Worm (Caenorhabditis elegans) whole organism, late embryonic: Measurements from ENCODE around the gene rpl-16.
A peak's percentile ranks its signal among the peaks of the same experiment; 100 is the strongest.

ENCODE experiments used
- C08G9.2 ChIP-seq: sonication (generic microtip); optimal IDR thresholded peaks from 2 replicates; lab custom pipeline; 2016; ENCODE audit warnings: mild to moderate bottlenecking, missing genetic modification characterization, moderate library complexity, missing compliant biosample characterization
- C38D4.7 ChIP-seq: fragments of 200-800 bp; sonication (Bioruptor generic); optimal IDR thresholded peaks from 2 replicates; lab custom pipeline; 2018; ENCODE audit warnings: mild to moderate bottlenecking, missing genetic modification characterization, moderate library complexity, missing compliant biosample characterization
- K02D7.2 ChIP-seq: sonication (generic microtip); optimal IDR thresholded peaks from 2 replicates; lab custom pipeline; 2017; ENCODE audit warnings: mild to moderate bottlenecking, missing genetic modification characterization, missing compliant biosample characterization
- ahr-1 ChIP-seq: sonication (generic microtip); optimal IDR thresholded peaks from 2 replicates; lab custom pipeline; 2016; ENCODE audit warnings: missing genetic modification characterization, missing compliant biosample characterization
- ceh-2 ChIP-seq: sonication (generic microtip); optimal IDR thresholded peaks from 2 replicates; lab custom pipeline; 2016; ENCODE audit warnings: missing genotype, missing genetic modification characterization, missing compliant biosample characterization
- ceh-22 ChIP-seq: sonication (generic microtip); optimal IDR thresholded peaks from 2 replicates; lab custom pipeline; 2017; ENCODE audit warnings: missing biosample characterization, missing genetic modification characterization
- ceh-24 ChIP-seq: sonication (generic microtip); optimal IDR thresholded peaks from 2 replicates; lab custom pipeline; 2016; ENCODE audit warnings: mild to moderate bottlenecking, missing genetic modification characterization, missing compliant biosample characterization
- ceh-31 ChIP-seq: sonication (generic microtip); optimal IDR thresholded peaks from 2 replicates; lab custom pipeline; 2016; ENCODE audit warnings: missing genetic modification characterization, missing compliant biosample characterization
- ceh-34 ChIP-seq: sonication (generic microtip); optimal IDR thresholded peaks from 2 replicates; lab custom pipeline; 2016; ENCODE audit warnings: mild to moderate bottlenecking, missing genetic modification characterization, missing compliant biosample characterization
- ceh-48 ChIP-seq: sonication (generic microtip); optimal IDR thresholded peaks from 2 replicates; lab custom pipeline; 2016; ENCODE audit warnings: missing genetic modification characterization, inconsistent platforms, missing compliant biosample characterization
- che-1 ChIP-seq: sonication (generic microtip); optimal IDR thresholded peaks from 2 replicates; lab custom pipeline; 2016; ENCODE audit warnings: mild to moderate bottlenecking, missing genetic modification characterization, missing compliant biosample characterization
- dmd-4 ChIP-seq: sonication (generic microtip); optimal IDR thresholded peaks from 2 replicates; lab custom pipeline; 2016; ENCODE audit warnings: borderline replicate concordance, missing genetic modification characterization, missing compliant biosample characterization
- elt-4 ChIP-seq: sonication (generic microtip); optimal IDR thresholded peaks from 2 replicates; lab custom pipeline; 2016; ENCODE audit warnings: missing genetic modification characterization, missing compliant biosample characterization
- fkh-10 ChIP-seq: fragments of 150-350 bp; optimal IDR thresholded peaks from 2 replicates; lab custom pipeline; 2014; ENCODE audit warnings: missing biosample characterization, missing genetic modification reagents, missing genetic modification characterization
- hlh-15 ChIP-seq: sonication (generic microtip); optimal IDR thresholded peaks from 2 replicates; lab custom pipeline; 2016; ENCODE audit warnings: missing genetic modification characterization, missing compliant biosample characterization
- madf-2 ChIP-seq: sonication (generic microtip); optimal IDR thresholded peaks from 2 replicates; lab custom pipeline; 2017; ENCODE audit warnings: missing genetic modification characterization, missing compliant biosample characterization
- mec-3 ChIP-seq: sonication (generic microtip); optimal IDR thresholded peaks from 2 replicates; lab custom pipeline; 2016; ENCODE audit warnings: borderline replicate concordance, missing genetic modification characterization, missing compliant biosample characterization
- nhr-11 ChIP-seq: fragments of 150-350 bp; optimal IDR thresholded peaks from 2 replicates; lab custom pipeline; 2014; ENCODE audit warnings: missing biosample characterization, missing genetic modification characterization
- nhr-232 ChIP-seq: sonication (generic microtip); optimal IDR thresholded peaks from 2 replicates; lab custom pipeline; 2016; ENCODE audit warnings: missing genetic modification characterization, missing compliant biosample characterization
- odd-2 ChIP-seq: sonication (generic microtip); optimal IDR thresholded peaks from 2 replicates; lab custom pipeline; 2017; ENCODE audit warnings: antibody characterized with exemption, mild to moderate bottlenecking, missing genetic modification characterization, missing compliant biosample characterization
- pag-3 ChIP-seq: sonication (generic microtip); optimal IDR thresholded peaks from 2 replicates; lab custom pipeline; 2016; ENCODE audit warnings: missing compliant biosample characterization, missing genetic modification characterization, borderline replicate concordance
- pat-9 ChIP-seq: fragments of 200-800 bp; sonication (Bioruptor generic); optimal IDR thresholded peaks from 2 replicates; lab custom pipeline; 2018; ENCODE audit warnings: mild to moderate bottlenecking, missing genetic modification characterization, moderate library complexity, missing compliant biosample characterization
- pax-1 ChIP-seq: fragments of 150-350 bp; optimal IDR thresholded peaks from 2 replicates; lab custom pipeline; 2014; ENCODE audit warnings: missing biosample characterization, missing genetic modification characterization
- pqm-1 ChIP-seq: sonication (generic microtip); optimal IDR thresholded peaks from 2 replicates; lab custom pipeline; 2016; ENCODE audit warnings: missing genetic modification characterization, missing compliant biosample characterization
- ref-2 ChIP-seq: sonication (generic microtip); optimal IDR thresholded peaks from 2 replicates; lab custom pipeline; 2016; ENCODE audit warnings: missing genetic modification characterization, missing compliant biosample characterization
- sox-2 ChIP-seq: fragments of 200-800 bp; sonication (Bioruptor generic); IDR thresholded peaks from 2 replicates; pipeline ENCODE4 v1.3.6; 2022; ENCODE audit warnings: missing genetic modification reagents, missing genetic modification characterization, missing compliant biosample characterization
- syd-9 ChIP-seq: sonication (generic microtip); optimal IDR thresholded peaks from 2 replicates; lab custom pipeline; 2016; ENCODE audit warnings: mild to moderate bottlenecking, missing genetic modification characterization, moderate library complexity, missing compliant biosample characterization
- tbx-7 ChIP-seq: sonication (generic microtip); optimal IDR thresholded peaks from 2 replicates; lab custom pipeline; 2016; ENCODE audit warnings: missing genotype, missing genetic modification characterization, missing compliant biosample characterization
- ttx-3 ChIP-seq: sonication (generic microtip); optimal IDR thresholded peaks from 2 replicates; lab custom pipeline; 2016; ENCODE audit warnings: missing genetic modification reagents, missing genetic modification characterization, missing compliant biosample characterization
- unc-42 ChIP-seq: sonication (generic microtip); optimal IDR thresholded peaks from 2 replicates; lab custom pipeline; 2016; ENCODE audit warnings: missing genotype, missing genetic modification characterization, missing compliant biosample characterization
- unc-55 ChIP-seq: sonication (generic microtip); optimal IDR thresholded peaks from 2 replicates; lab custom pipeline; 2017; ENCODE audit warnings: missing biosample characterization, missing genetic modification reagents, missing genetic modification characterization
- unc-86 ChIP-seq: sonication (generic microtip); optimal IDR thresholded peaks from 2 replicates; lab custom pipeline; 2016; ENCODE audit warnings: missing genetic modification characterization, missing compliant biosample characterization
- zip-5 ChIP-seq: sonication (generic microtip); optimal IDR thresholded peaks from 2 replicates; lab custom pipeline; 2016; ENCODE audit warnings: missing genetic modification characterization, missing compliant biosample characterization
- ztf-16 ChIP-seq: sonication (generic microtip); optimal IDR thresholded peaks from 2 replicates; lab custom pipeline; 2017; ENCODE audit warnings: missing genetic modification characterization, missing compliant biosample characterization

Gene rpl-16

DNA sequence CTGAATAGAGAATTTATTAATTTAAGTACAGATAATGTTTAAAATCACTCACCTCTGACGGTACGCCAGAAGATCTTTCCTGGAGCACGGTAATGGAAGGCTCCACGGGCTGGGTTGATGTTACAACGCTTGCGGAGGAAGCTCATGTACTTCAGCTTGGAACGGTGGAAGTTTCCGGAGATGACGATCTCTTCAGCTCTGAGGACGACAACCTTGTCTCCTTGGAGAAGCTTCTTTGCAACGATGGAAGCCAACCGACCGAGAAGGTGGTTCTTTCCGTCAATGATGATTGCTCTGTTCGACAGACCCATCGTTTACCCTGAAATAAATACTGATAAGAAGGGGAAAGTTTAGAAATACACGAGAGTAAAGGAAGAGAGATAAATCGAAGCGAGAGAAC lies at the start of gene rpl-16:
rpl-16 (minus strand) TSS at position 319 of the 400 bp plus-strand sequence.
- no peak for TF ChIP-seq nhr-232 (tag; lab: Kevin White, UChicago)
- TF ChIP-seq ceh-34 (tag; lab: Kevin White, UChicago) = no peak
- no peak for TF ChIP-seq ceh-22 (tag; lab: Kevin White, UChicago)
- no peak for TF ChIP-seq sox-2 (GFP tag; lab: Robert Waterston, UW)
- no peak for TF ChIP-seq ceh-2 (tag; lab: Kevin White, UChicago)
- TF ChIP-seq dmd-4 = no peak
- TF ChIP-seq C08G9.2 (tag; lab: Kevin White, UChicago) = no peak
- no peak for TF ChIP-seq madf-2 (tag; lab: Kevin White, UChicago)
- TF ChIP-seq unc-86 = no peak
- TF ChIP-seq ahr-1 = no peak
- TF ChIP-seq syd-9 (tag; lab: Kevin White, UChicago) = no peak
- TF ChIP-seq ref-2 = no peak
- no peak for TF ChIP-seq elt-4 (tag; lab: Kevin White, UChicago)
- no peak for TF ChIP-seq mec-3

DNA sequence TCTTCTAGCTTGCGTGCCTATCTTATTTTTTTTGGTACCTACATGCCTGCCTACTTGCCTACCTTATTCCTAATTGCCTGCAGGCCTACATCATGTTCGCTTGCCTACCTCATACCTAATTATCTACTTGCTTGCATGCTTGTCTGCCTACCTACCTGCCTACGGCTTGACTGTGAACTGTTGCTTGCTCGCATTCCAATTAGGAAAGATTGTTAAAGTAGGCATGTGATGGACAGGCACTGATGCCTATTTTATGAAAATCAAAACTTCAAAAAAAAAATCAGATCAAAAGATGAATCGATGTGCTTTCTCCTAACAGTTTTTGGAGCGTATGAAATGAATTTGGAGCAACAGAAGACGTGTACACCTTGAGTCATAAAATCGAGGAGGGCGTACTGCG lies 47.0 kb upstream of the rpl-16 start:
- TF ChIP-seq tbx-7 (tag; lab: Kevin White, UChicago) (no peak), pqm-1 (tag; lab: Kevin White, UChicago) (no peak), sox-2 (GFP tag; lab: Robert Waterston, UW) (no peak), syd-9 (tag; lab: Kevin White, UChicago) (no peak), fkh-10 (GFP tag; lab: Kevin White, UChicago) (no peak), pax-1 (tag; lab: Kevin White, UChicago) (no peak), hlh-15 (tag; lab: Kevin White, UChicago) (no peak)

DNA sequence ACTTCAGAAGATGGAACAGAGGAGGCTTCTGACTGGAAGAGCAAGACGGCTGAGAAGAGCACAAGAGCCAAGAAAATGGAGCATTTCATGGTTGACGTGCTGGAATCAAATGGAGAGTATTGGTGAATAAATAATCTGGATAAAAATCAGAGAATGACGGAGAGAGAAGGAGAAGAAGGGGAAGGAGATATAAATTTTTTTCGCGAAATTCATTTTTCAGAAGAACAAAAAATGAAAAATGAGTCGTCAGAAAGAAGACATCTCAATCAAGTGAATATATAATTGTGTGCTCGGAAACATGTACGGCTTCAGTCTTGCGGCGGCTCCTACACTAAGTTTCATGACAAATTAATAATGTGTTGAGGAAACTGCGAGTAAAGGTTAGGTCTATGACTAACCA lies 46.3 kb upstream of the rpl-16 start, which contains the start of gene C54C6.5:
C54C6.5 (minus strand) TSS at position 101 of the 400 bp plus-strand sequence.
- no peak for TF ChIP-seq pat-9 (tag; lab: Kevin White, UChicago)
- TF ChIP-seq unc-42 (tag; lab: Kevin White, UChicago) = no peak
- no peak for TF ChIP-seq unc-55
- TF ChIP-seq ceh-48 (tag; lab: Kevin White, UChicago) = no peak
- TF ChIP-seq K02D7.2 = no peak

DNA sequence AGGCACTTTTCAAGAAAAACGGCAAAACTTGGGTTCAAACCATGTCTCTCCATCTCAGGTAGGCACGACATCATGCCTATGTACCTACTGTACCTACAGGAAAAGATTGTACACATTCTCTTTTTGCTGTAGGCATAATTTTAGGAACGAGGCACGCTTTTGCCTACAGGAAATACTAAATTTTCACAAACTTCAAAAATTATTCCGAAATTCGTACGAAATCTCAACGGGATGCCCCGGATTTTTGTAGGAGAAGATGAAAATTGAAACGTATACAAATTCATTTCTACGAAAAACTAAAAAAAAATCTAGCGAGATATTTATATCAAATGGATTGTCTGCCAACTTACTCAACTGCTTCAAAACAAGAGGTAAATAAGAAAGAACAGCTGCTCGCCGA lies 44.6 kb upstream of the rpl-16 start, which contains the start of gene C54C6.11:
C54C6.11 (plus strand) TSS at position 301 of the 400 bp plus-strand sequence.
- no peak for TF ChIP-seq che-1 (tag; lab: Kevin White, UChicago)
- no peak for TF ChIP-seq dmd-4

DNA sequence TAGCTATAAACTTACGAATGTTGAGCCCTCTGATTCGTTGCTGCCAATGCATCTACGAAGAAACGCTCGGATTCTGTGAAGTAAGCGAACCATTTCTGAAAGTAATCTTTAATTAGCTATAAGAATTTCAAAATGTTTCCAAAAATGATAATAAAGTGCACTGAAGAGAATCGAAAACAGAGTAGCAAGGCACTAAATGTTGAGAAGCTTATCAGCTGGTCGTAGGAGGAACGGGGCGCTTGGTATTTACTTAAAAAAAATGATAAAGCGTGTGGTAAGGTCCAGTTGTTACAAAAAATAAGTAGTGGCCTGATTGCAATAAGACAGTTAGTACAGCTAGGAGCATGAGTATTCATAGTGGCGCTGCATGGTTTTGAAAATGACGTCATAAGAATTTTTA lies 42.9 kb upstream of the rpl-16 start, which contains the start of gene C54C6.7:
C54C6.7 (minus strand) TSS at position 101 of the 400 bp plus-strand sequence.
- TF ChIP-seq ttx-3 = no peak
- TF ChIP-seq sox-2 (GFP tag; lab: Robert Waterston, UW) = no peak
- TF ChIP-seq C08G9.2 (tag; lab: Kevin White, UChicago) = no peak
- TF ChIP-seq mec-3 = no peak
- no peak for TF ChIP-seq odd-2 (tag; lab: Kevin White, UChicago)
- no peak for TF ChIP-seq zip-5 (tag; lab: Kevin White, UChicago)
- no peak for TF ChIP-seq ref-2
- no peak for TF ChIP-seq ztf-16 (tag; lab: Kevin White, UChicago)
- TF ChIP-seq unc-55 = no peak
- TF ChIP-seq ceh-48 (tag; lab: Kevin White, UChicago) = no peak
- TF ChIP-seq nhr-11 (tag; lab: Kevin White, UChicago) = no peak
- TF ChIP-seq elt-4 (tag; lab: Kevin White, UChicago) = no peak
- no peak for TF ChIP-seq syd-9 (tag; lab: Kevin White, UChicago)
- TF ChIP-seq C38D4.7 (GFP tag; lab: Kevin White, UChicago) = no peak
- TF ChIP-seq ceh-34 (tag; lab: Kevin White, UChicago) = no peak

DNA sequence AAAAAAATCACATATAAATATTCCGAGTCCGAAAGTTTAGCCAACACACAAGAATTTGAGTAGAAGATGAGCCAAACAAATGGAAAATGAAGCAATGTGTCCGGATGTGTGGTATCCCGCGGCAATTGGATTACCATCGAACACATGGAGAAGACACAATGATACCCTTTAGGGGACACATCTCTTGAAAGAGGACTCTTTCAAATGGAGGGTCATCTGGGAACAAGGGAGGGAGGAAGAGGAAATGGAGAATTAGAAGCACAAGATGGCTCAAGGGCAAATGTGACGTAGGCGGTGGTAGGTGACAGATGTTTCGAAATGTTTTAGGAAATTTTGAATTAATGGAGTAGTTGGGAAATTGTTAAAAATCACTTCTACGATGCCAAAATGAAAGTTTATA lies 39.7 kb upstream of the rpl-16 start:
- TF ChIP-seq fkh-10 (GFP tag; lab: Kevin White, UChicago) = peak; percentile 23
- TF ChIP-seq ceh-31 = peak; percentile 67
- peak; percentile 7 for TF ChIP-seq ceh-34 (tag; lab: Kevin White, UChicago)
- TF ChIP-seq unc-42 (tag; lab: Kevin White, UChicago) = peak; percentile 92
- no peak for TF ChIP-seq pag-3 (tag; lab: Kevin White, UChicago)
- no peak for TF ChIP-seq ceh-24 (tag; lab: Kevin White, UChicago)
- TF ChIP-seq, all 69 proteins: peak for 4
